Worm (Caenorhabditis elegans) whole organism, late embryonic: ENCODE data around the gene fbxa-4.

Experiments used
- C08G9.2 ChIP-seq: sonication (generic microtip); optimal IDR thresholded peaks from 2 replicates; lab custom pipeline; 2016; ENCODE audit warnings: mild to moderate bottlenecking, missing genetic modification characterization, moderate library complexity, missing compliant biosample characterization
- C38D4.7 ChIP-seq: fragments of 200-800 bp; sonication (Bioruptor generic); optimal IDR thresholded peaks from 2 replicates; lab custom pipeline; 2018; ENCODE audit warnings: mild to moderate bottlenecking, missing genetic modification characterization, moderate library complexity, missing compliant biosample characterization
- ahr-1 ChIP-seq: sonication (generic microtip); optimal IDR thresholded peaks from 2 replicates; lab custom pipeline; 2016; ENCODE audit warnings: missing genetic modification characterization, missing compliant biosample characterization
- ama-1 ChIP-seq: fragments of 150-350 bp; optimal IDR thresholded peaks from 2 replicates; lab custom pipeline; 2014
- ceh-14 ChIP-seq: sonication (generic microtip); optimal IDR thresholded peaks from 2 replicates; lab custom pipeline; 2016; ENCODE audit warnings: missing genotype, missing genetic modification characterization, missing compliant biosample characterization
- ceh-22 ChIP-seq: sonication (generic microtip); optimal IDR thresholded peaks from 2 replicates; lab custom pipeline; 2017; ENCODE audit warnings: missing biosample characterization, missing genetic modification characterization
- ceh-24 ChIP-seq: sonication (generic microtip); optimal IDR thresholded peaks from 2 replicates; lab custom pipeline; 2016; ENCODE audit warnings: mild to moderate bottlenecking, missing genetic modification characterization, missing compliant biosample characterization
- ceh-30 ChIP-seq: fragments of 150-350 bp; optimal IDR thresholded peaks from 2 replicates; lab custom pipeline; 2014; ENCODE audit warnings: missing biosample characterization, missing genetic modification characterization
- ceh-31 ChIP-seq: sonication (generic microtip); optimal IDR thresholded peaks from 2 replicates; lab custom pipeline; 2016; ENCODE audit warnings: missing genetic modification characterization, missing compliant biosample characterization
- ceh-48 ChIP-seq: sonication (generic microtip); optimal IDR thresholded peaks from 2 replicates; lab custom pipeline; 2016; ENCODE audit warnings: missing genetic modification characterization, inconsistent platforms, missing compliant biosample characterization
- ceh-6 ChIP-seq: fragments of 200-800 bp; sonication (Bioruptor generic); optimal IDR thresholded peaks from 2 replicates; lab custom pipeline; 2018; ENCODE audit warnings: mild to moderate bottlenecking, missing genetic modification characterization, missing compliant biosample characterization
- ceh-9 ChIP-seq: sonication (generic microtip); optimal IDR thresholded peaks from 2 replicates; lab custom pipeline; 2016; ENCODE audit warnings: mild to moderate bottlenecking, missing genetic modification characterization, inconsistent platforms, missing compliant biosample characterization
- che-1 ChIP-seq: sonication (generic microtip); optimal IDR thresholded peaks from 2 replicates; lab custom pipeline; 2016; ENCODE audit warnings: mild to moderate bottlenecking, missing genetic modification characterization, missing compliant biosample characterization
- dmd-4 ChIP-seq: sonication (generic microtip); optimal IDR thresholded peaks from 2 replicates; lab custom pipeline; 2016; ENCODE audit warnings: borderline replicate concordance, missing genetic modification characterization, missing compliant biosample characterization
- dve-1 ChIP-seq: sonication (generic microtip); optimal IDR thresholded peaks from 2 replicates; lab custom pipeline; 2017; ENCODE audit warnings: antibody characterized with exemption, mild to moderate bottlenecking, missing genetic modification characterization, missing compliant biosample characterization
- elt-2 ChIP-seq: sonication (generic microtip); optimal IDR thresholded peaks from 2 replicates; lab custom pipeline; 2016; ENCODE audit warnings: missing genetic modification reagents, missing genetic modification characterization, missing compliant biosample characterization
- elt-4 ChIP-seq: sonication (generic microtip); optimal IDR thresholded peaks from 2 replicates; lab custom pipeline; 2016; ENCODE audit warnings: missing genetic modification characterization, missing compliant biosample characterization
- fax-1 ChIP-seq: sonication (generic microtip); optimal IDR thresholded peaks from 2 replicates; lab custom pipeline; 2016; ENCODE audit warnings: missing genotype, missing genetic modification characterization, missing compliant biosample characterization
- fkh-10 ChIP-seq: fragments of 150-350 bp; optimal IDR thresholded peaks from 2 replicates; lab custom pipeline; 2014; ENCODE audit warnings: missing biosample characterization, missing genetic modification reagents, missing genetic modification characterization
- hlh-13 ChIP-seq: fragments of 200-800 bp; sonication (Bioruptor generic); optimal IDR thresholded peaks from 2 replicates; lab custom pipeline; 2018; ENCODE audit warnings: mild to moderate bottlenecking, missing genetic modification characterization, missing compliant biosample characterization
- hlh-30 ChIP-seq: sonication (generic microtip); optimal IDR thresholded peaks from 2 replicates; lab custom pipeline; 2017; ENCODE audit warnings: antibody characterized with exemption, missing genetic modification characterization, missing compliant biosample characterization; ENCODE audit not compliant: insufficient read depth
- lim-6 ChIP-seq: sonication (generic microtip); optimal IDR thresholded peaks from 2 replicates; lab custom pipeline; 2016; ENCODE audit warnings: missing genetic modification characterization, missing compliant biosample characterization
- lin-11 ChIP-seq: fragments of 200-800 bp; sonication (Bioruptor generic); optimal IDR thresholded peaks from 2 replicates; lab custom pipeline; 2018; ENCODE audit warnings: mild to moderate bottlenecking, missing genetic modification characterization, missing compliant biosample characterization
- pag-3 ChIP-seq: sonication (generic microtip); optimal IDR thresholded peaks from 2 replicates; lab custom pipeline; 2016; ENCODE audit warnings: missing compliant biosample characterization, missing genetic modification characterization, borderline replicate concordance
- pat-9 ChIP-seq: fragments of 200-800 bp; sonication (Bioruptor generic); optimal IDR thresholded peaks from 2 replicates; lab custom pipeline; 2018; ENCODE audit warnings: mild to moderate bottlenecking, missing genetic modification characterization, moderate library complexity, missing compliant biosample characterization
- pha-2 ChIP-seq: sonication (generic microtip); optimal IDR thresholded peaks from 2 replicates; lab custom pipeline; 2017; ENCODE audit warnings: mild to moderate bottlenecking, missing genetic modification characterization, missing compliant biosample characterization
- pha-4 ChIP-seq: fragments of 150-350 bp; optimal IDR thresholded peaks from 2 replicates; lab custom pipeline; 2018; ENCODE audit warnings: missing biosample characterization, missing genetic modification reagents, missing genetic modification characterization
- pqm-1 ChIP-seq: sonication (generic microtip); optimal IDR thresholded peaks from 2 replicates; lab custom pipeline; 2016; ENCODE audit warnings: missing genetic modification characterization, missing compliant biosample characterization
- rnt-1 ChIP-seq: sonication (generic microtip); optimal IDR thresholded peaks from 2 replicates; lab custom pipeline; 2016; ENCODE audit warnings: missing genetic modification characterization, missing compliant biosample characterization
- sox-4 ChIP-seq: sonication (generic microtip); optimal IDR thresholded peaks from 2 replicates; lab custom pipeline; 2017; ENCODE audit warnings: mild to moderate bottlenecking, missing genetic modification characterization, inconsistent platforms, missing compliant biosample characterization
- syd-9 ChIP-seq: sonication (generic microtip); optimal IDR thresholded peaks from 2 replicates; lab custom pipeline; 2016; ENCODE audit warnings: mild to moderate bottlenecking, missing genetic modification characterization, moderate library complexity, missing compliant biosample characterization
- tbx-7 ChIP-seq: sonication (generic microtip); optimal IDR thresholded peaks from 2 replicates; lab custom pipeline; 2016; ENCODE audit warnings: missing genotype, missing genetic modification characterization, missing compliant biosample characterization
- ttx-3 ChIP-seq: sonication (generic microtip); optimal IDR thresholded peaks from 2 replicates; lab custom pipeline; 2016; ENCODE audit warnings: missing genetic modification reagents, missing genetic modification characterization, missing compliant biosample characterization
- unc-55 ChIP-seq: sonication (generic microtip); optimal IDR thresholded peaks from 2 replicates; lab custom pipeline; 2017; ENCODE audit warnings: missing biosample characterization, missing genetic modification reagents, missing genetic modification characterization
- ztf-16 ChIP-seq: sonication (generic microtip); optimal IDR thresholded peaks from 2 replicates; lab custom pipeline; 2017; ENCODE audit warnings: missing genetic modification characterization, missing compliant biosample characterization

The fbxa-4 gene

ce11 chrII:2399810-2400209 lies 15.5 kb downstream of the fbxa-4 start:
- TF ChIP-seq elt-4 (tag; lab: Kevin White, UChicago) (no peak), che-1 (tag; lab: Kevin White, UChicago) (no peak), ceh-48 (tag; lab: Kevin White, UChicago) (no peak), rnt-1 (no peak), ztf-16 (tag; lab: Kevin White, UChicago) (no peak), fkh-10 (GFP tag; lab: Kevin White, UChicago) (no peak), ceh-24 (tag; lab: Kevin White, UChicago) (no peak), tbx-7 (tag; lab: Kevin White, UChicago) (no peak), ttx-3 (tag; lab: Kevin White, UChicago) (no peak), pag-3 (no peak), pqm-1 (tag; lab: Kevin White, UChicago) (no peak), C38D4.7 (GFP tag; lab: Kevin White, UChicago) (no peak), lin-11 (tag; lab: Kevin White, UChicago) (no peak), pha-2 (tag; lab: Kevin White, UChicago) (no peak), ceh-9 (no peak), fax-1 (tag; lab: Kevin White, UChicago) (no peak), elt-2 (tag; lab: Kevin White, UChicago) (no peak), hlh-13 (GFP tag; lab: Kevin White, UChicago) (no peak), pha-4 (tag; lab: Kevin White, UChicago) (no peak)

ce11 chrII:2398884-2399283 lies 16.4 kb downstream of the fbxa-4 start, which contains the start of gene F16G10.14:
TSS of gene F16G10.14 (minus strand) at chrII:2398984.
- TF ChIP-seq pha-2 (tag; lab: Kevin White, UChicago): no peak
- TF ChIP-seq dmd-4 (tag; lab: Kevin White, UChicago): no peak
- TF ChIP-seq lim-6: no peak
- TF ChIP-seq C08G9.2 (tag; lab: Kevin White, UChicago): no peak
- TF ChIP-seq lin-11 (tag; lab: Kevin White, UChicago): no peak
- no peak for TF ChIP-seq pag-3
- no peak for TF ChIP-seq ama-1
- TF ChIP-seq unc-55: no peak
- TF ChIP-seq fkh-10 (GFP tag; lab: Kevin White, UChicago): no peak
- TF ChIP-seq sox-4 (tag; lab: Kevin White, UChicago): no peak
- TF ChIP-seq dve-1 (tag; lab: Kevin White, UChicago): no peak
- TF ChIP-seq ceh-22 (tag; lab: Kevin White, UChicago): no peak

- TF ChIP-seq C08G9.2 (tag; lab: Kevin White, UChicago): no peak
- no peak for TF ChIP-seq rnt-1
- no peak for TF ChIP-seq elt-4 (tag; lab: Kevin White, UChicago)
These were observed 19.5 kb downstream of the fbxa-4 start, which contains the start of gene F16G10.13 for ce11 chrII:2395864-2396263. TSS of gene F16G10.13 (minus strand) at chrII:2395964.

- no peak for TF ChIP-seq ceh-31 (tag; lab: Kevin White, UChicago)
- no peak for TF ChIP-seq syd-9 (tag; lab: Kevin White, UChicago)
- no peak for TF ChIP-seq C38D4.7 (GFP tag; lab: Kevin White, UChicago)
- no peak for TF ChIP-seq ceh-6 (GFP tag; lab: Kevin White, UChicago)
- TF ChIP-seq ceh-14 (tag; lab: Kevin White, UChicago): no peak
- no peak for TF ChIP-seq unc-55
- TF ChIP-seq ttx-3 (tag; lab: Kevin White, UChicago): no peak
- no peak for TF ChIP-seq ceh-30 (tag; lab: Kevin White, UChicago)
- TF ChIP-seq hlh-30 (tag; lab: Kevin White, UChicago): no peak
- no peak for TF ChIP-seq ahr-1 (tag; lab: Kevin White, UChicago)
- TF ChIP-seq ceh-22 (tag; lab: Kevin White, UChicago): no peak
These were observed 21.5 kb downstream of the fbxa-4 start, which contains the start of gene F16G10.11 for ce11 chrII:2393821-2394220. TSS of gene F16G10.11 (minus strand) at chrII:2393921.

ce11 chrII:2390884-2391283 lies 24.4 kb downstream of the fbxa-4 start, which contains the start of gene F16G10.10:
TSS of gene F16G10.10 (minus strand) at chrII:2390984.
- TF ChIP-seq pat-9: no peak
